Worm (Caenorhabditis elegans): ENCODE results near the gene ins-6.

ins-6 gene

ce11 chrII:5962343-5962742 is 37.9 kb upstream of the ins-6 start:
- TF ChIP-seq lim-6 (tag; optimal IDR thresholded peaks at IDR 0.05) (no peak), ceh-48 (tag; optimal IDR thresholded peaks at IDR 0.05) (peak; percentile 47), ceh-34 (tag; optimal IDR thresholded peaks at IDR 0.05) (no peak), fax-1 (tag; optimal IDR thresholded peaks at IDR 0.05) (no peak), che-1 (tag; optimal IDR thresholded peaks at IDR 0.05) (no peak), mec-3 (tag; optimal IDR thresholded peaks at IDR 0.05; ENCODE audit: borderline replicate concordance) (no peak), ztf-16 (tag; optimal IDR thresholded peaks at IDR 0.05) (no peak), unc-42 (tag; optimal IDR thresholded peaks at IDR 0.05) (peak; percentile 63), odd-2 (tag; optimal IDR thresholded peaks at IDR 0.05) (no peak), C38D4.7 (GFP tag; optimal IDR thresholded peaks at IDR 0.05) (no peak), ceh-31 (tag; optimal IDR thresholded peaks at IDR 0.05) (peak; percentile 19), ceh-45 (GFP tag; IDR thresholded peaks at IDR 0.05) (no peak), fkh-10 (GFP tag; optimal IDR thresholded peaks at IDR 0.05) (peak; percentile 39)

ce11 chrII:5964962-5965361 is 35.3 kb upstream of the ins-6 start:
- TF ChIP-seq ceh-19 (GFP tag; optimal IDR thresholded peaks at IDR 0.05) = no peak
- TF ChIP-seq pag-3 (tag; optimal IDR thresholded peaks at IDR 0.05; ENCODE audit: borderline replicate concordance) = no peak
- no peak for TF ChIP-seq ceh-45 (GFP tag; IDR thresholded peaks at IDR 0.05)
- no peak for TF ChIP-seq hlh-6 (tag; optimal IDR thresholded peaks at IDR 0.05)
- no peak for TF ChIP-seq ref-2 (tag; optimal IDR thresholded peaks at IDR 0.05)
- no peak for TF ChIP-seq unc-3 (GFP tag; conservative IDR thresholded peaks at IDR 0.05)
- no peak for TF ChIP-seq unc-3 (tag; optimal IDR thresholded peaks at IDR 0.05)
- TF ChIP-seq ceh-18 (tag; optimal IDR thresholded peaks at IDR 0.05) = no peak
- TF ChIP-seq zip-5 (tag; optimal IDR thresholded peaks at IDR 0.05) = no peak
- TF ChIP-seq elt-4 (tag; optimal IDR thresholded peaks at IDR 0.05) = no peak

- TF ChIP-seq ceh-48 (tag; optimal IDR thresholded peaks at IDR 0.05) (no peak), hlh-15 (tag; optimal IDR thresholded peaks at IDR 0.05) (no peak), K09A11.1 (tag; optimal IDR thresholded peaks at IDR 0.05; ENCODE audit: insufficient read depth) (no peak), ceh-22 (tag; optimal IDR thresholded peaks at IDR 0.05) (no peak), nfya-1 (tag; optimal IDR thresholded peaks at IDR 0.05) (no peak), ceh-31 (tag; optimal IDR thresholded peaks at IDR 0.05) (peak; percentile 50), ceh-34 (tag; optimal IDR thresholded peaks at IDR 0.05) (peak; percentile 25), unc-42 (tag; optimal IDR thresholded peaks at IDR 0.05) (peak; percentile 18), unc-55 (GFP tag; optimal IDR thresholded peaks at IDR 0.05) (peak; percentile 40), ceh-6 (GFP tag; optimal IDR thresholded peaks at IDR 0.05) (no peak)
These were observed 33.6 kb upstream of the ins-6 start for ce11 chrII:5966637-5967036.

DNA sequence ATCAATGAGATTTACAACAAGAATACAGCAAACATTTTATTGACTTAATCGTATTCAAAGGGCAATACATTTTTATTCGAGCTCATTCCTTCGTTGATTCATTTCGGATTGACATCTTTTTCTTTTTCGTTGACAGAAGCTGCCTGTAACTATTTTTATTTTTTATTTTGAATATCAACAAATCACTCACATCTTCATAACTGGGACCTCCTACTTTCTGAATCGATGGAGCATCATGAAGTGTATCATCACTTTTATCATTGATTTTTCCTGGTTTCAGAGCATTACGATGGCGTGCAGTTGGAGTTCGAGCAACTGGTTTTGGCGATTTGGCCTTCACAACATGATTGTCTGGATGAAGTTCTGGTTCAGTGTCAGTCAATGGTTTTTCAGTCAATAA is 32.2 kb upstream of the ins-6 start, which contains the start of gene B0034.1:
Gene B0034.1 (plus strand): TSS at position 301 of the 400 bp plus-strand sequence.
- TF ChIP-seq tbx-2 (tag; optimal IDR thresholded peaks at IDR 0.05) = no peak
- TF ChIP-seq pat-9 (tag; optimal IDR thresholded peaks at IDR 0.05) = no peak
- no peak for TF ChIP-seq ceh-2 (tag; optimal IDR thresholded peaks at IDR 0.05)
- no peak for TF ChIP-seq Y22D7AL.16 (tag; optimal IDR thresholded peaks at IDR 0.05)
- no peak for TF ChIP-seq ceh-19 (GFP tag; optimal IDR thresholded peaks at IDR 0.05)
- TF ChIP-seq tbx-7 (tag; optimal IDR thresholded peaks at IDR 0.05) = no peak
- TF ChIP-seq sox-2 (GFP tag; IDR thresholded peaks at IDR 0.05) = no peak
- no peak for TF ChIP-seq nfya-1 (tag; optimal IDR thresholded peaks at IDR 0.05)
- no peak for TF ChIP-seq sox-4 (tag; optimal IDR thresholded peaks at IDR 0.05)
- no peak for TF ChIP-seq syd-9 (tag; optimal IDR thresholded peaks at IDR 0.05)
- TF ChIP-seq pax-1 (tag; optimal IDR thresholded peaks at IDR 0.05) = no peak
- no peak for TF ChIP-seq hlh-6 (tag; optimal IDR thresholded peaks at IDR 0.05)
- TF ChIP-seq che-1 (tag; optimal IDR thresholded peaks at IDR 0.05) = no peak
- no peak for TF ChIP-seq dmd-4 (tag; optimal IDR thresholded peaks at IDR 0.05; ENCODE audit: borderline replicate concordance)
- no peak for TF ChIP-seq lim-6 (tag; optimal IDR thresholded peaks at IDR 0.05)
- TF ChIP-seq ceh-6 (GFP tag; optimal IDR thresholded peaks at IDR 0.05) = no peak
